Worm (Caenorhabditis elegans) whole organism, L3 larva: Measurements from ENCODE around the gene tbc-12.

ENCODE experiments used
- aly-2 ChIP-seq: fragments of 150-350 bp; optimal IDR thresholded peaks from 2 replicates; lab custom pipeline; 2014; ENCODE audit warnings: missing biosample characterization, missing genetic modification characterization
- ceh-28 ChIP-seq: fragments of 150-350 bp; optimal IDR thresholded peaks from 2 replicates; lab custom pipeline; 2014; ENCODE audit warnings: missing biosample characterization, missing genetic modification reagents, missing genetic modification characterization
- ceh-9 ChIP-seq: sonication (generic microtip); optimal IDR thresholded peaks from 2 replicates; lab custom pipeline; 2018; ENCODE audit warnings: missing biosample characterization, missing genetic modification characterization
- elt-3 ChIP-seq, 3 experiments: fragments of 150-350 bp in 1 of 3; sonication (generic microtip) in 2 of 3; optimal IDR thresholded peaks; 2 replicates in 2 of 3; 4 replicates in 1 of 3; lab custom pipeline; 2014 to 2017; ENCODE audit warnings: missing biosample characterization in 3 of 3, missing genetic modification characterization in 3 of 3
- fkh-10 ChIP-seq: sonication (generic microtip); optimal IDR thresholded peaks from 2 replicates; lab custom pipeline; 2017; ENCODE audit warnings: missing biosample characterization, missing genetic modification reagents, missing genetic modification characterization
- lin-39 ChIP-seq: fragments of 150-350 bp; optimal IDR thresholded peaks from 2 replicates; lab custom pipeline; 2018; ENCODE audit warnings: missing biosample characterization, missing genetic modification reagents, missing genetic modification characterization
- skn-1 ChIP-seq: fragments of 150-350 bp; optimal IDR thresholded peaks from 2 replicates; lab custom pipeline; 2014; ENCODE audit warnings: missing biosample characterization, missing genetic modification characterization
- snpc-4 ChIP-seq: fragments of 150-350 bp; optimal IDR thresholded peaks from 2 replicates; lab custom pipeline; 2014; ENCODE audit warnings: missing biosample characterization, missing genetic modification characterization
- unc-39 ChIP-seq: sonication (generic microtip); optimal IDR thresholded peaks from 4 replicates; lab custom pipeline; 2017; ENCODE audit warnings: missing biosample characterization, missing genetic modification characterization

- TF ChIP-seq fkh-10 (GFP tag; lab: Kevin White, UChicago): no peak
- no peak for TF ChIP-seq aly-2 (tag; lab: Kevin White, UChicago)
- no peak for TF ChIP-seq unc-39 (tag; lab: Kevin White, UChicago)
- TF ChIP-seq skn-1 (tag; lab: Kevin White, UChicago): no peak
- no peak for TF ChIP-seq ceh-28
- TF ChIP-seq ceh-9: no peak
- no peak for TF ChIP-seq elt-3 (tag; optimal IDR thresholded peaks at IDR 0.05; lab: Kevin White, UChicago)
- no peak for TF ChIP-seq snpc-4 (tag; lab: Kevin White, UChicago)
- TF ChIP-seq lin-39 (tag; lab: Kevin White, UChicago): peak; percentile 21
Observed at ce11 chrX:2513667-2514198, 18.5 kb downstream of the tbc-12 start.
